Worm (Caenorhabditis elegans) whole organism, L1 larva: Measurements from ENCODE around the gene rpb-4.
"Not testable (repeated sequence)": the region's sequence is repeated elsewhere in the genome, so short reads cannot be mapped to it uniquely, and the experiment has no call there.

ENCODE experiments used
- C16A3.4 ChIP-seq: fragments of 150-350 bp; optimal IDR thresholded peaks from 2 replicates; lab custom pipeline; 2014; ENCODE audit warnings: missing biosample characterization, missing genetic modification characterization
- F16B12.6 ChIP-seq: fragments of 150-350 bp; optimal IDR thresholded peaks from 2 replicates; lab custom pipeline; 2014; ENCODE audit warnings: missing biosample characterization, missing genetic modification characterization
- Y116A8C.19 ChIP-seq: sonication (generic microtip); optimal IDR thresholded peaks from 2 replicates; lab custom pipeline; 2016; ENCODE audit warnings: missing compliant biosample characterization, missing genetic modification characterization, borderline replicate concordance
- aly-2 ChIP-seq: fragments of 150-350 bp; optimal IDR thresholded peaks from 2 replicates; lab custom pipeline; 2014; ENCODE audit warnings: missing biosample characterization, missing genetic modification characterization
- ama-1 ChIP-seq: fragments of 150-350 bp; optimal IDR thresholded peaks from 2 replicates; lab custom pipeline; 2014
- blmp-1 ChIP-seq: fragments of 150-350 bp; optimal IDR thresholded peaks from 2 replicates; lab custom pipeline; 2014; ENCODE audit warnings: missing biosample characterization, missing genetic modification characterization
- ceh-63 ChIP-seq: fragments of 200-800 bp; sonication (Bioruptor generic); optimal IDR thresholded peaks from 2 replicates; lab custom pipeline; 2018; ENCODE audit warnings: mild to moderate bottlenecking, missing genetic modification characterization, missing compliant biosample characterization
- ceh-8 ChIP-seq: fragments of 200-800 bp; sonication (Bioruptor generic); optimal IDR thresholded peaks from 2 replicates; lab custom pipeline; 2018; ENCODE audit warnings: mild to moderate bottlenecking, missing genetic modification characterization, moderate library complexity, missing compliant biosample characterization
- ceh-90 ChIP-seq: sonication (generic microtip); optimal IDR thresholded peaks from 2 replicates; lab custom pipeline; 2016; ENCODE audit warnings: missing genetic modification characterization, missing compliant biosample characterization
- dpl-1 ChIP-seq, 3 experiments: fragments of 150-350 bp in 2 of 3; sonication (generic microtip) in 1 of 3; optimal IDR thresholded peaks; 2 replicates each; lab custom pipeline; 2014 to 2017; ENCODE audit warnings: missing biosample characterization in 3 of 3, missing genetic modification characterization in 3 of 3, missing genetic modification reagents in 3 of 3
- efl-1 ChIP-seq, 4 experiments: fragments of 150-350 bp; optimal IDR thresholded peaks in 3 of 4; peaks in 1 of 4; 1 replicate in 1 of 4; 2 replicates in 3 of 4; lab custom pipeline; 2014; ENCODE audit warnings: missing biosample characterization in 2 of 4, missing genetic modification characterization in 2 of 4, missing genetic modification reagents in 2 of 4
- fkh-10 ChIP-seq: sonication (generic microtip); optimal IDR thresholded peaks from 2 replicates; lab custom pipeline; 2017; ENCODE audit warnings: missing biosample characterization, missing genetic modification reagents, missing genetic modification characterization
- grh-1 ChIP-seq: fragments of 200-800 bp; sonication (Bioruptor generic); IDR thresholded peaks from 2 replicates; pipeline ENCODE4 v1.3.6; 2022; ENCODE audit warnings: missing genetic modification reagents, missing genetic modification characterization, missing compliant biosample characterization
- hpl-2 ChIP-seq: fragments of 150-350 bp; optimal IDR thresholded peaks from 2 replicates; lab custom pipeline; 2014; ENCODE audit warnings: missing biosample characterization, missing genetic modification reagents, missing genetic modification characterization
- isw-1 ChIP-seq: fragments of 200-800 bp; sonication (Bioruptor generic); IDR thresholded peaks from 2 replicates; pipeline ENCODE4 v1.3.6; 2022; ENCODE audit warnings: missing genetic modification characterization, missing compliant biosample characterization
- lin-35 ChIP-seq, 2 experiments: fragments of 150-350 bp; optimal IDR thresholded peaks; 2 replicates each; lab custom pipeline; 2014; ENCODE audit warnings: missing biosample characterization in 2 of 2, missing genetic modification characterization in 2 of 2, missing genetic modification reagents in 2 of 2
- lir-3 ChIP-seq: sonication (generic microtip); optimal IDR thresholded peaks from 2 replicates; lab custom pipeline; 2016; ENCODE audit warnings: mild to moderate bottlenecking, missing genetic modification characterization, moderate library complexity, missing compliant biosample characterization; ENCODE audit not compliant: poor library complexity
- lsy-2 ChIP-seq, 2 experiments: fragments of 150-350 bp; optimal IDR thresholded peaks; 2 replicates each; lab custom pipeline; 2014; ENCODE audit warnings: missing biosample characterization in 2 of 2, missing genetic modification characterization in 2 of 2
- mdl-1 ChIP-seq, 2 experiments: fragments of 150-350 bp; optimal IDR thresholded peaks; 2 replicates each; lab custom pipeline; 2014 to 2017; ENCODE audit warnings: missing biosample characterization in 2 of 2, missing genetic modification characterization in 2 of 2, inconsistent platforms in 1 of 2
- mef-2 ChIP-seq: fragments of 150-350 bp; optimal IDR thresholded peaks from 2 replicates; lab custom pipeline; 2014; ENCODE audit warnings: missing biosample characterization, missing genetic modification characterization
- nhr-47 ChIP-seq: sonication (generic microtip); optimal IDR thresholded peaks from 2 replicates; lab custom pipeline; 2016; ENCODE audit warnings: mild to moderate bottlenecking, missing genetic modification characterization, moderate library complexity, missing compliant biosample characterization
- nhr-71 ChIP-seq: sonication (generic microtip); optimal IDR thresholded peaks from 2 replicates; lab custom pipeline; 2016; ENCODE audit warnings: mild to moderate bottlenecking, missing genetic modification characterization, moderate library complexity, missing compliant biosample characterization
- nhr-76 ChIP-seq: sonication (generic microtip); optimal IDR thresholded peaks from 2 replicates; lab custom pipeline; 2017; ENCODE audit warnings: missing biosample characterization, missing genetic modification characterization
- nhr-85 ChIP-seq: sonication (generic microtip); peaks from one replicate; lab custom pipeline; 2016; ENCODE audit warnings: missing genetic modification characterization, inconsistent platforms, missing compliant biosample characterization
- pax-3 ChIP-seq: fragments of 200-800 bp; sonication (Bioruptor generic); optimal IDR thresholded peaks from 2 replicates; lab custom pipeline; 2018; ENCODE audit warnings: mild to moderate bottlenecking, missing genetic modification characterization, moderate library complexity, missing compliant biosample characterization
- rnt-1 ChIP-seq: sonication (generic microtip); optimal IDR thresholded peaks from 2 replicates; lab custom pipeline; 2016; ENCODE audit warnings: mild to moderate bottlenecking, missing genetic modification characterization, moderate library complexity, missing compliant biosample characterization
- snpc-4 ChIP-seq: fragments of 150-350 bp; optimal IDR thresholded peaks from 2 replicates; lab custom pipeline; 2014; ENCODE audit warnings: missing biosample characterization, missing genetic modification characterization
- snu-23 ChIP-seq: sonication (generic microtip); optimal IDR thresholded peaks from 2 replicates; lab custom pipeline; 2016; ENCODE audit warnings: missing genetic modification characterization, missing compliant biosample characterization
- tbx-2 ChIP-seq: sonication (generic microtip); optimal IDR thresholded peaks from 2 replicates; lab custom pipeline; 2016; ENCODE audit warnings: missing genetic modification characterization, missing compliant biosample characterization
- tlp-1 ChIP-seq: fragments of 150-350 bp; optimal IDR thresholded peaks from 2 replicates; lab custom pipeline; 2014; ENCODE audit warnings: missing biosample characterization, missing genetic modification characterization
- unc-30 ChIP-seq: sonication (generic microtip); optimal IDR thresholded peaks from 2 replicates; lab custom pipeline; 2017; ENCODE audit warnings: missing biosample characterization, missing genetic modification characterization
- unc-62 ChIP-seq: fragments of 150-350 bp; optimal IDR thresholded peaks from 2 replicates; lab custom pipeline; 2014; ENCODE audit warnings: missing biosample characterization, missing genetic modification reagents, missing genetic modification characterization
- xbp-1 ChIP-seq: sonication (generic microtip); optimal IDR thresholded peaks from 2 replicates; lab custom pipeline; 2016; ENCODE audit warnings: missing genetic modification characterization, missing compliant biosample characterization
- zag-1 ChIP-seq: fragments of 150-350 bp; optimal IDR thresholded peaks from 2 replicates; lab custom pipeline; 2014; ENCODE audit warnings: missing biosample characterization, missing genetic modification characterization
- ztf-11 ChIP-seq, 2 experiments: sonication (generic microtip); optimal IDR thresholded peaks; 2 replicates each; lab custom pipeline; 2016 to 2017; ENCODE audit warnings: missing genetic modification characterization in 2 of 2, missing biosample characterization in 1 of 2, missing compliant biosample characterization in 1 of 2
- ztf-4 ChIP-seq: fragments of 150-350 bp; optimal IDR thresholded peaks from 2 replicates; lab custom pipeline; 2014; ENCODE audit warnings: missing biosample characterization, missing genetic modification characterization

The rpb-4 gene

ce11 chrII:7363990-7364455 is 10.3 kb upstream of the rpb-4 start, which contains the start of gene msra-1 (continued):
- TF ChIP-seq lin-35 (GFP tag; optimal IDR thresholded peaks at IDR 0.05; lab: Kevin White, UChicago) (peak in 1 of 2 experiments; percentile 24), blmp-1 (tag; lab: Kevin White, UChicago) (peak; percentile 61)
- TF ChIP-seq, all 84 proteins: peak for 16

- TF ChIP-seq efl-1 (optimal IDR thresholded peaks at IDR 0.05; lab: Kevin White, UChicago) (no peak), efl-1 (GFP tag; optimal IDR thresholded peaks at IDR 0.05 in 1 of 2; lab: Kevin White, UChicago) (no peak), snpc-4 (tag; lab: Kevin White, UChicago) (no peak), nhr-85 (tag; lab: Kevin White, UChicago) (no peak), fkh-10 (GFP tag; lab: Kevin White, UChicago) (no peak), nhr-47 (tag; lab: Kevin White, UChicago) (no peak), tbx-2 (tag; lab: Kevin White, UChicago) (no peak), ztf-4 (no peak), lir-3 (tag; lab: Kevin White, UChicago) (no peak), hpl-2 (GFP tag; lab: Kevin White, UChicago) (no peak), blmp-1 (tag; lab: Kevin White, UChicago) (no peak), tlp-1 (tag; lab: Kevin White, UChicago) (no peak), unc-62 (no peak)
Observed at ce11 chrII:7368761-7369160, 5.5 kb upstream of the rpb-4 start, which contains the start of gene F43E2.6. F43E2.6 (minus strand) TSS chrII:7368861.

- TF ChIP-seq nhr-76 (tag; lab: Kevin White, UChicago); rnt-1 (tag; lab: Kevin White, UChicago); lsy-2 (tag; optimal IDR thresholded peaks at IDR 0.05; lab: Kevin White, UChicago): not testable (repeated sequence)
- TF ChIP-seq, all 84 proteins: peak for 0; not testable (repeated sequence) for 84
Observed at ce11 chrII:7370195-7370594, 4.1 kb upstream of the rpb-4 start, which contains the start of gene F43E2.11. F43E2.11 (minus strand) TSS chrII:7370295.

- TF ChIP-seq isw-1 (GFP tag; lab: Robert Waterston, UW) (no peak), dpl-1 (GFP tag; optimal IDR thresholded peaks at IDR 0.05; lab: Kevin White, UChicago) (no peak), unc-30 (tag; lab: Kevin White, UChicago) (no peak), efl-1 (optimal IDR thresholded peaks at IDR 0.05; lab: Kevin White, UChicago) (no peak), efl-1 (GFP tag; optimal IDR thresholded peaks at IDR 0.05 in 1 of 2; lab: Kevin White, UChicago) (peak in 1 of 2 experiments; percentile 79), pax-3 (tag; lab: Kevin White, UChicago) (no peak), zag-1 (tag; lab: Kevin White, UChicago) (no peak)
Observed at ce11 chrII:7374980-7375379, 685 bp downstream of the rpb-4 start, which contains the start of gene F43E2.1. F43E2.1 (plus strand) TSS chrII:7375280.

ce11 chrII:7379021-7379420 is 4.7 kb downstream of the rpb-4 start, which contains the start of gene C07D10.6:
C07D10.6 (plus strand) TSS chrII:7379321.
- TF ChIP-seq xbp-1 (tag; lab: Kevin White, UChicago) (no peak), F16B12.6 (tag; lab: Kevin White, UChicago) (no peak), rnt-1 (tag; lab: Kevin White, UChicago) (no peak), Y116A8C.19 (no peak), nhr-71 (no peak), ceh-8 (GFP tag; lab: Kevin White, UChicago) (no peak), unc-62 (no peak), ztf-11 (tag; optimal IDR thresholded peaks at IDR 0.05; lab: Kevin White, UChicago) (no peak), ceh-90 (no peak), aly-2 (tag; lab: Kevin White, UChicago) (no peak), C16A3.4 (tag; lab: Kevin White, UChicago) (no peak), snu-23 (GFP tag; lab: Kevin White, UChicago) (no peak), grh-1 (GFP tag; lab: Robert Waterston, UW) (no peak), mef-2 (tag; lab: Kevin White, UChicago) (no peak), ama-1 (lab: Kevin White, UChicago) (no peak), mdl-1 (tag; optimal IDR thresholded peaks at IDR 0.05; lab: Kevin White, UChicago) (no peak), ceh-63 (no peak)
